Worm (Caenorhabditis elegans) whole organism, early embryonic: ENCODE results near the gene toca-2.

Source experiments
- ama-1 ChIP-seq: fragments of 150-350 bp; optimal IDR thresholded peaks from 2 replicates; lab custom pipeline; 2014
- flt-1 ChIP-seq: fragments of 200-800 bp; sonication (Bioruptor generic); IDR thresholded peaks from 2 replicates; pipeline ENCODE4 v1.3.6; 2022; ENCODE audit warnings: missing genetic modification characterization, missing compliant biosample characterization
- hmg-4 ChIP-seq: fragments of 200-800 bp; sonication (Bioruptor generic); optimal IDR thresholded peaks from 2 replicates; lab custom pipeline; 2018; ENCODE audit warnings: mild to moderate bottlenecking, missing genetic modification characterization, missing compliant biosample characterization
- hnd-1 ChIP-seq: sonication (generic microtip); optimal IDR thresholded peaks from 2 replicates; lab custom pipeline; 2016; ENCODE audit warnings: missing genetic modification characterization, missing compliant biosample characterization
- tbx-11 ChIP-seq: fragments of 200-800 bp; sonication (Bioruptor generic); IDR thresholded peaks from 2 replicates; pipeline ENCODE4 v1.3.6; 2022; ENCODE audit warnings: missing genetic modification characterization, missing compliant biosample characterization

DNA sequence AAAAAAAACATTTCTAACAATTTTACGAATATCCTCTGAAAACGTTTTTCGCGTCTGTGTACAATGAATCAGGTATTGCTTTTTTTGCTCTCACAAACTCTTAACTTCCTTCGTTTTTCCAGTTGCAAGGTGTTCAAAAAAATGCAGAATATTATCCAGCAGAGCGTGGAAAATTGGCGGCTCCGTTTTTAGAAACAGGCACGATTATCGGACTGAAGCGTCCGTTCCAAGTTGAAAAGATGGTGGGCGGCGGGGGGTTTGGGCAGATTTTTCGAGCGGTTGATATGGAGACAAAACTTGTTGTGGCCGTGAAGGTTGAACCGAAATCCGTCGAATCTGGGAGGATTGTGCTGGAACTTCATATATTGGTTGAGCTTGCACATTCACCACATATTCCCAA is 20.7 kb upstream of the toca-2 start, which contains the start of gene W06F12.3:
- no peak for TF ChIP-seq flt-1 (GFP tag; lab: Robert Waterston, UW)
- no peak for TF ChIP-seq hnd-1 (tag; lab: Kevin White, UChicago)
- no peak for TF ChIP-seq hmg-4 (GFP tag; lab: Kevin White, UChicago)
- TF ChIP-seq tbx-11: no peak
- no peak for TF ChIP-seq ama-1
